Fruit fly (Drosophila melanogaster): Measurements from ENCODE around the gene Tpc1.

Tpc1 gene

DNA sequence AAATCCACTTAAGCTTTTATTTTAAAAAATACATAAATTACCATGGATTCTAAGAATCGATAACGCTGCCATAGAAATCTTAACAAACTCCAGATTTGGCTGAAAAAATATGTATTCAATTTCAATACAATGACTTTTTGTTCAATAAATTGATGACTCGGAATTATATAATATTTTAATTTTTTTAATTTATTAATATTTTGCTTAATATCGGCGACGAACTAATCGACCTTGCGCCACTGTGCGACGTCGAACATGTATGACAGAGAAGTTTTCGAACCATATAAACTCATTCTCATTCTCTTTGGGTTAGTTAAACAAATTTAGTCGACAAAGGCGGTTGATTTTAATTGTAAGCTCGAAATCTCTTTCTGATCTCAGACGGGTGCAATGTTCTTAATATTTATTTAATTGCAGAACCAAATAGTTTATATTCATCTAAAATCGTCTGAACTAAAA is 32.4 kb downstream of the Tpc1 start, which contains the start of gene CG42394 (continued):
- peak; percentile 93 to 95 for TF ChIP-seq bsh (GFP tag; optimal IDR thresholded peaks at IDR 0.05)
- peak; percentile 63 to 86 for TF ChIP-seq Pdp1 (GFP tag; optimal IDR thresholded peaks at IDR 0.05)
- TF ChIP-seq CG17328 (GFP tag; IDR thresholded peaks at IDR 0.05) = peak; percentile 95
- peak; percentile 71 for TF ChIP-seq GATAe (GFP tag; conservative IDR thresholded peaks at IDR 0.05)
- peak; percentile 64; the same call in 2 of the 4 replicates for TF ChIP-seq chinmo (GFP tag; IDR thresholded peaks at IDR 0.05; ENCODE audit: partially characterized antibody)
- TF ChIP-seq CG14441 (GFP tag; IDR thresholded peaks at IDR 0.05) = peak; percentile 93
- TF ChIP-seq Fer1 (GFP tag; optimal IDR thresholded peaks at IDR 0.05) = peak; percentile 98
- TF ChIP-seq chn (GFP tag; optimal IDR thresholded peaks at IDR 0.05) = peak; percentile 71
- TF ChIP-seq CG9727 (GFP tag; optimal IDR thresholded peaks at IDR 0.05) = peak; percentile 99
- peak; percentile 94 for TF ChIP-seq CG15269 (tag; optimal IDR thresholded peaks at IDR 0.05)
- peak; percentile 84 for TF ChIP-seq ewg (GFP tag; optimal IDR thresholded peaks at IDR 0.05)
- TF ChIP-seq CG3407 (GFP tag; optimal IDR thresholded peaks at IDR 0.05) = peak; percentile 91
- TF ChIP-seq CG2712 (tag; optimal IDR thresholded peaks at IDR 0.05) = peak; percentile 99
- TF ChIP-seq kay (GFP tag; optimal IDR thresholded peaks at IDR 0.05) = peak; percentile 85
- TF ChIP-seq rib (GFP tag; IDR thresholded peaks at IDR 0.05) = peak; percentile 90
- TF ChIP-seq CG10274 (GFP tag; optimal IDR thresholded peaks at IDR 0.05) = peak; percentile 78
- TF ChIP-seq Atf3 (GFP tag; optimal IDR thresholded peaks at IDR 0.05) = peak; percentile 44
- TF ChIP-seq Kr (GFP tag; optimal IDR thresholded peaks at IDR 0.05) = peak; percentile 43
- TF ChIP-seq CG8290 (GFP tag; optimal IDR thresholded peaks at IDR 0.05) = peak; percentile 87
- peak in 1 of 2 experiments; percentile 41 for TF ChIP-seq CG8290 (tag; optimal IDR thresholded peaks at IDR 0.05)
- TF ChIP-seq HHEX (GFP tag; optimal IDR thresholded peaks at IDR 0.05) = peak; percentile 94
- TF ChIP-seq CG7271 (tag; optimal IDR thresholded peaks at IDR 0.05) = peak; percentile 96
- TF ChIP-seq Ada2b (GFP tag; IDR thresholded peaks at IDR 0.05) = peak; percentile 95
- TF ChIP-seq CG15696 (tag; optimal IDR thresholded peaks at IDR 0.05) = peak; percentile 94
- peak; percentile 75 for TF ChIP-seq Lhr (GFP tag; optimal IDR thresholded peaks at IDR 0.05)
- TF ChIP-seq abd-A (tag; optimal IDR thresholded peaks at IDR 0.05) = no peak
- TF ChIP-seq CG12659 (GFP tag; optimal IDR thresholded peaks at IDR 0.05) = peak; percentile 96
- peak; percentile 97 for TF ChIP-seq bcd (GFP tag; optimal IDR thresholded peaks at IDR 0.05)
- peak; percentile 93 for TF ChIP-seq CG7987 (GFP tag; optimal IDR thresholded peaks at IDR 0.05)
- TF ChIP-seq pita (GFP tag; optimal IDR thresholded peaks at IDR 0.05) = no peak
- TF ChIP-seq Rfx (GFP tag; IDR thresholded peaks at IDR 0.05) = peak; percentile 93
- no peak for TF ChIP-seq B-H2 (GFP tag; optimal IDR thresholded peaks at IDR 0.05)
- TF ChIP-seq NFAT (GFP tag; IDR thresholded peaks at IDR 0.05) = peak; percentile 89
- peak; percentile 75 for TF ChIP-seq CG7357 (GFP tag; IDR thresholded peaks at IDR 0.05)
- TF ChIP-seq Sry-β (GFP tag; optimal IDR thresholded peaks at IDR 0.05) = peak; percentile 68
- TF ChIP-seq CG3065 (GFP tag; optimal IDR thresholded peaks at IDR 0.05) = peak; percentile 81
- TF ChIP-seq dmrt99B (tag; optimal IDR thresholded peaks at IDR 0.05) = peak; percentile 97
- peak; percentile 89 for TF ChIP-seq CG32772 (GFP tag; IDR thresholded peaks at IDR 0.05)
- TF ChIP-seq HLH54F (GFP tag; optimal IDR thresholded peaks at IDR 0.05) = peak; percentile 60
- TF ChIP-seq CG4424 (GFP tag; optimal IDR thresholded peaks at IDR 0.05) = peak; percentile 96
- TF ChIP-seq ash1 (GFP tag; optimal IDR thresholded peaks at IDR 0.05) = no peak
- TF ChIP-seq CG10431 (GFP tag; optimal IDR thresholded peaks at IDR 0.05) = peak; percentile 79
- TF ChIP-seq CG12219 (GFP tag; optimal IDR thresholded peaks at IDR 0.05) = peak; percentile 85
- peak; percentile 93 for TF ChIP-seq CG18619 (GFP tag; optimal IDR thresholded peaks at IDR 0.05)
- TF ChIP-seq dpn (GFP tag; optimal IDR thresholded peaks at IDR 0.05) = peak; percentile 66 to 92
- TF ChIP-seq Gug (GFP tag; IDR thresholded peaks at IDR 0.05) = peak; percentile 84; the same call in 3 of the 4 replicates
- peak; percentile 97 for TF ChIP-seq CG6813 (GFP tag; optimal IDR thresholded peaks at IDR 0.05)
- no peak for TF ChIP-seq p53 (GFP tag; optimal IDR thresholded peaks at IDR 0.05)
- peak; percentile 25 for TF ChIP-seq MESR4 (GFP tag; optimal IDR thresholded peaks at IDR 0.05)
- TF ChIP-seq zfh2 (GFP tag; optimal IDR thresholded peaks at IDR 0.05) = peak; percentile 17
